Fruit fly (Drosophila melanogaster) whole organism, prepupa: ENCODE results near the gene spz3.

ENCODE experiments used
- Blimp-1 ChIP-seq: fragments of 200-800 bp; sonication (Bioruptor generic); optimal IDR thresholded peaks from 3 replicates; lab custom pipeline; 2017; ENCODE audit warnings: missing biosample characterization, missing genetic modification characterization, mild to moderate bottlenecking, moderate library complexity, missing genetic modification reagents
- CG11762 ChIP-seq: fragments of 200-800 bp; sonication (Bioruptor generic); optimal IDR thresholded peaks from 3 replicates; lab custom pipeline; 2016; ENCODE audit warnings: missing biosample characterization, missing genetic modification characterization; ENCODE audit not compliant: insufficient read depth
- CG11902 ChIP-seq: fragments of 200-800 bp; sonication (Bioruptor generic); optimal IDR thresholded peaks from 3 replicates; lab custom pipeline; 2016; ENCODE audit warnings: missing biosample characterization, missing genetic modification characterization
- CG15336 ChIP-seq: fragments of 200-800 bp; sonication (Bioruptor generic); IDR thresholded peaks from 2 replicates; pipeline ENCODE4 v1.3.6; 2022; ENCODE audit warnings: missing biosample characterization, missing genetic modification characterization
- CG16779 ChIP-seq: fragments of 200-800 bp; sonication (Bioruptor generic); optimal IDR thresholded peaks from 3 replicates; lab custom pipeline; 2017; ENCODE audit warnings: missing biosample characterization, mild to moderate bottlenecking, missing genetic modification characterization
- CG31627 ChIP-seq: fragments of 200-800 bp; sonication (Bioruptor generic); optimal IDR thresholded peaks from 3 replicates; lab custom pipeline; 2016; ENCODE audit warnings: missing biosample characterization, missing genetic modification characterization
- CG32006 ChIP-seq: fragments of 200-800 bp; sonication (Bioruptor generic); optimal IDR thresholded peaks from 3 replicates; lab custom pipeline; 2017; ENCODE audit warnings: missing biosample characterization, mild to moderate bottlenecking, missing genetic modification characterization
- CG3919 ChIP-seq: fragments of 200-800 bp; sonication (Bioruptor generic); optimal IDR thresholded peaks from 3 replicates; lab custom pipeline; 2016; ENCODE audit warnings: missing biosample characterization, missing genetic modification characterization
- CG4318 ChIP-seq: fragments of 200-800 bp; sonication (Bioruptor generic); optimal IDR thresholded peaks from 3 replicates; lab custom pipeline; 2017; ENCODE audit warnings: missing biosample characterization, mild to moderate bottlenecking, missing genetic modification characterization
- CG6163 ChIP-seq: fragments of 200-800 bp; sonication (Bioruptor generic); IDR thresholded peaks from 3 replicates; pipeline ENCODE4 v1.3.6; 2022; ENCODE audit warnings: missing biosample characterization, missing genetic modification characterization
- CG6276 ChIP-seq: fragments of 200-800 bp; sonication (Bioruptor generic); optimal IDR thresholded peaks from 2 replicates; lab custom pipeline; 2017; ENCODE audit warnings: missing biosample characterization, mild to moderate bottlenecking, missing genetic modification characterization
- CG6792 ChIP-seq: fragments of 200-800 bp; sonication (Bioruptor generic); optimal IDR thresholded peaks from 3 replicates; lab custom pipeline; 2016; ENCODE audit warnings: missing biosample characterization, missing genetic modification characterization
- CG6854 ChIP-seq: fragments of 200-800 bp; sonication (Bioruptor generic); optimal IDR thresholded peaks from 2 replicates; lab custom pipeline; 2017; ENCODE audit warnings: missing biosample characterization, mild to moderate bottlenecking, missing genetic modification characterization
- CG8119 ChIP-seq: fragments of 200-800 bp; sonication (Bioruptor generic); IDR thresholded peaks from 3 replicates; pipeline ENCODE4 v1.3.6; 2022; ENCODE audit warnings: missing biosample characterization, missing genetic modification characterization
- CG8319 ChIP-seq: fragments of 200-800 bp; sonication (Bioruptor generic); optimal IDR thresholded peaks from 3 replicates; lab custom pipeline; 2016; ENCODE audit warnings: missing biosample characterization, missing genetic modification characterization
- CG8632 ChIP-seq: fragments of 200-800 bp; sonication (Bioruptor generic); optimal IDR thresholded peaks from 3 replicates; lab custom pipeline; 2016; ENCODE audit warnings: missing biosample characterization, missing genetic modification characterization
- CG9139 ChIP-seq: fragments of 200-800 bp; sonication (Bioruptor generic); optimal IDR thresholded peaks from 3 replicates; lab custom pipeline; 2017; ENCODE audit warnings: missing biosample characterization, mild to moderate bottlenecking, missing genetic modification characterization
- Eip75B ChIP-seq: fragments of 200-800 bp; sonication (Bioruptor generic); optimal IDR thresholded peaks from 3 replicates; lab custom pipeline; 2016; ENCODE audit warnings: missing biosample characterization, missing genetic modification characterization
- Eip78C ChIP-seq: fragments of 200-800 bp; sonication (Bioruptor generic); peaks from one replicate; lab custom pipeline; 2016; ENCODE audit warnings: missing biosample characterization, missing genetic modification characterization
- Ets21C ChIP-seq: fragments of 200-800 bp; sonication (Bioruptor generic); optimal IDR thresholded peaks from 3 replicates; lab custom pipeline; 2016; ENCODE audit warnings: missing biosample characterization, missing genetic modification characterization
- Hr38 ChIP-seq: sonication (Bioruptor generic); optimal IDR thresholded peaks from 2 replicates; lab custom pipeline; 2016; ENCODE audit warnings: missing biosample characterization, missing genetic modification characterization
- Hr4 ChIP-seq: fragments of 200-800 bp; sonication (Bioruptor generic); optimal IDR thresholded peaks from 3 replicates; lab custom pipeline; 2016; ENCODE audit warnings: missing biosample characterization, missing genetic modification characterization
- Met ChIP-seq: fragments of 200-800 bp; sonication (Bioruptor generic); optimal IDR thresholded peaks from 3 replicates; lab custom pipeline; 2016; ENCODE audit warnings: missing biosample characterization, missing genetic modification characterization
- OdsH ChIP-seq: fragments of 200-800 bp; sonication (Bioruptor generic); optimal IDR thresholded peaks from 3 replicates; lab custom pipeline; 2016; ENCODE audit warnings: missing biosample characterization, missing genetic modification characterization
- Sox102F ChIP-seq: fragments of 200-800 bp; sonication (Bioruptor generic); optimal IDR thresholded peaks from 2 replicates; lab custom pipeline; 2016; ENCODE audit warnings: missing biosample characterization, mild to moderate bottlenecking, missing genetic modification characterization
- Sox15 ChIP-seq: fragments of 200-800 bp; sonication (Bioruptor generic); optimal IDR thresholded peaks from 3 replicates; lab custom pipeline; 2016; ENCODE audit warnings: missing biosample characterization, missing genetic modification characterization
- achi ChIP-seq: fragments of 200-800 bp; sonication (Bioruptor generic); optimal IDR thresholded peaks from 3 replicates; lab custom pipeline; 2016; ENCODE audit warnings: missing biosample characterization, missing genetic modification characterization
- cyc ChIP-seq: fragments of 200-800 bp; sonication (Bioruptor generic); optimal IDR thresholded peaks from 3 replicates; lab custom pipeline; 2016; ENCODE audit warnings: missing biosample characterization, missing genetic modification characterization
- dsx ChIP-seq: fragments of 200-800 bp; optimal IDR thresholded peaks from 3 replicates; lab custom pipeline; 2019; ENCODE audit warnings: missing biosample characterization, mild to moderate bottlenecking, missing genetic modification characterization, moderate library complexity; ENCODE audit not compliant: poor library complexity, severe bottlenecking
- eg ChIP-seq: fragments of 200-800 bp; sonication (Bioruptor generic); IDR thresholded peaks from 3 replicates; pipeline ENCODE4 v1.3.6; 2022; ENCODE audit warnings: missing biosample characterization, missing genetic modification characterization
- esn ChIP-seq: fragments of 200-800 bp; sonication (Bioruptor generic); optimal IDR thresholded peaks from 2 replicates; lab custom pipeline; 2016; ENCODE audit warnings: missing biosample characterization, mild to moderate bottlenecking, missing genetic modification characterization, moderate library complexity
- fd59A ChIP-seq: fragments of 200-800 bp; sonication (Bioruptor generic); optimal IDR thresholded peaks from 2 replicates; lab custom pipeline; 2017; ENCODE audit warnings: missing biosample characterization, mild to moderate bottlenecking, missing genetic modification characterization, missing genetic modification reagents
- fkh ChIP-seq: fragments of 200-800 bp; sonication (Bioruptor generic); optimal IDR thresholded peaks from 3 replicates; lab custom pipeline; 2017; ENCODE audit warnings: missing biosample characterization, mild to moderate bottlenecking, missing genetic modification characterization, moderate library complexity
- lz ChIP-seq: fragments of 200-800 bp; sonication (Bioruptor generic); optimal IDR thresholded peaks from 3 replicates; lab custom pipeline; 2016; ENCODE audit warnings: missing biosample characterization, missing genetic modification characterization
- net ChIP-seq: fragments of 200-800 bp; sonication (Bioruptor generic); optimal IDR thresholded peaks from 3 replicates; lab custom pipeline; 2016; ENCODE audit warnings: missing biosample characterization, missing genetic modification characterization
- pdm3 ChIP-seq: fragments of 200-800 bp; sonication (Bioruptor generic); optimal IDR thresholded peaks from 3 replicates; lab custom pipeline; 2016; ENCODE audit warnings: missing biosample characterization, missing genetic modification characterization
- svp ChIP-seq: fragments of 200-800 bp; sonication (Bioruptor generic); peaks from one replicate; lab custom pipeline; 2016; ENCODE audit warnings: missing biosample characterization, missing genetic modification characterization

spz3 gene

dm6 chr2L:7916368-7916767 lies 37.0 kb upstream of the spz3 start (continued):
- TF ChIP-seq svp (GFP tag; lab: Kevin White, UChicago) (peak; percentile 91), CG9139 (GFP tag; lab: Kevin White, UChicago) (peak; percentile 36), Hr38 (GFP tag; lab: Kevin White, UChicago) (no peak), Sox15 (GFP tag; lab: Kevin White, UChicago) (peak; percentile 95), fd59A (GFP tag; lab: Kevin White, UChicago) (peak; percentile 90), CG8319 (GFP tag; lab: Kevin White, UChicago) (peak; percentile 76), esn (GFP tag; lab: Kevin White, UChicago) (peak; percentile 95), CG31627 (peak; percentile 97), CG8632 (peak; percentile 93), CG6276 (GFP tag; lab: Kevin White, UChicago) (peak; percentile 46), CG16779 (tag; lab: Kevin White, UChicago) (peak; percentile 80), CG8119 (peak; percentile 92), CG11902 (GFP tag; lab: Kevin White, UChicago) (peak; percentile 90), Blimp-1 (GFP tag; lab: Kevin White, UChicago) (peak; percentile 53), Sox102F (GFP tag; lab: Kevin White, UChicago) (peak; percentile 89), CG6792 (peak; percentile 96), OdsH (GFP tag; lab: Kevin White, UChicago) (peak; percentile 95), fkh (GFP tag; lab: Kevin White, UChicago) (no peak), Ets21C (GFP tag; lab: Kevin White, UChicago) (peak; percentile 92), CG4318 (GFP tag; lab: Kevin White, UChicago) (peak; percentile 76), Eip75B (GFP tag; lab: Kevin White, UChicago) (peak; percentile 94), pdm3 (GFP tag; lab: Kevin White, UChicago) (peak; percentile 91)
- TF ChIP-seq, all 60 proteins: peak for 58

- TF ChIP-seq Sox102F (GFP tag; lab: Kevin White, UChicago) (no peak), svp (GFP tag; lab: Kevin White, UChicago) (peak; percentile 11), Eip78C (GFP tag; lab: Kevin White, UChicago) (peak; percentile 77), CG8319 (GFP tag; lab: Kevin White, UChicago) (no peak), CG32006 (peak; percentile 30), lz (GFP tag; lab: Kevin White, UChicago) (no peak), CG9139 (GFP tag; lab: Kevin White, UChicago) (no peak), CG6854 (peak; percentile 30), net (GFP tag; lab: Kevin White, UChicago) (peak; percentile 28), Met (GFP tag; lab: Kevin White, UChicago) (peak; percentile 3), CG11762 (GFP tag; lab: Kevin White, UChicago) (no peak), CG3919 (GFP tag; lab: Kevin White, UChicago) (no peak), esn (GFP tag; lab: Kevin White, UChicago) (no peak), CG15336 (GFP tag; lab: Robert Waterston, UW) (0 out of 2 replicates have a peak, but pooled peaks have one; percentile 25), Hr4 (GFP tag; lab: Kevin White, UChicago) (peak; percentile 18), Ets21C (GFP tag; lab: Kevin White, UChicago) (no peak), fkh (GFP tag; lab: Kevin White, UChicago) (no peak), dsx (GFP tag; lab: Kevin White, UChicago) (peak; percentile 99), achi (GFP tag; lab: Kevin White, UChicago) (peak; percentile 1), eg (GFP tag; lab: Robert Waterston, UW) (peak; percentile 45; the same call in 1 of the 3 replicates), cyc (GFP tag; lab: Kevin White, UChicago) (no peak), CG6163 (GFP tag; lab: Robert Waterston, UW) (no peak; the same call in 2 of the 3 replicates)
- TF ChIP-seq, all 60 proteins: peak for 11
These were observed 35.7 kb upstream of the spz3 start for dm6 chr2L:7914948-7915549.
